Fruit fly (Drosophila melanogaster): ENCODE measurements around the gene CG34299.

- TF ChIP-seq Myc (optimal IDR thresholded peaks at IDR 0.05) (no peak), ttk (optimal IDR thresholded peaks at IDR 0.05) (no peak), insv (optimal IDR thresholded peaks at IDR 0.05) (no peak), psq (optimal IDR thresholded peaks at IDR 0.05) (no peak), Sin3A (optimal IDR thresholded peaks at IDR 0.05) (no peak)
These were observed 24.8 kb upstream of the CG34299 start for dm6 chr3R:30224577-30224976.

Data from Kc167 (cell line).